Worm (Caenorhabditis elegans): ENCODE data around the gene T22B2.1.

ce11 chrX:3932694-3933093 is 6.8 kb downstream of the T22B2.1 start:
- TF ChIP-seq sox-4 (tag; optimal IDR thresholded peaks at IDR 0.05): no peak
- no peak for TF ChIP-seq C08G9.2 (tag; optimal IDR thresholded peaks at IDR 0.05)
- TF ChIP-seq zip-5 (tag; optimal IDR thresholded peaks at IDR 0.05): no peak
- TF ChIP-seq npax-4 (tag; optimal IDR thresholded peaks at IDR 0.05): no peak
- no peak for TF ChIP-seq tbx-2 (tag; optimal IDR thresholded peaks at IDR 0.05)
- no peak for TF ChIP-seq hlh-13 (GFP tag; optimal IDR thresholded peaks at IDR 0.05)
- TF ChIP-seq hlh-15 (tag; optimal IDR thresholded peaks at IDR 0.05): no peak
- TF ChIP-seq Y22D7AL.16 (tag; optimal IDR thresholded peaks at IDR 0.05): no peak
- no peak for TF ChIP-seq pag-3 (tag; optimal IDR thresholded peaks at IDR 0.05; ENCODE audit: borderline replicate concordance)
- no peak for TF ChIP-seq ceh-18 (tag; optimal IDR thresholded peaks at IDR 0.05)
- no peak for TF ChIP-seq pha-4 (tag; optimal IDR thresholded peaks at IDR 0.05)
- no peak for TF ChIP-seq dve-1 (tag; optimal IDR thresholded peaks at IDR 0.05)
- no peak for TF ChIP-seq ama-1 (optimal IDR thresholded peaks at IDR 0.05)
- no peak for TF ChIP-seq ets-4 (tag; optimal IDR thresholded peaks at IDR 0.05)
